Fruit fly (Drosophila melanogaster) whole organism, prepupa: ENCODE data around the gene Txl.

Experiments
- Blimp-1 ChIP-seq: fragments of 200-800 bp; sonication (Bioruptor generic); optimal IDR thresholded peaks from 3 replicates; lab custom pipeline; 2017; ENCODE audit warnings: missing biosample characterization, missing genetic modification characterization, mild to moderate bottlenecking, moderate library complexity, missing genetic modification reagents
- CG10631 ChIP-seq: fragments of 200-800 bp; sonication (Bioruptor generic); optimal IDR thresholded peaks from 2 replicates; lab custom pipeline; 2016; ENCODE audit warnings: missing biosample characterization, missing genetic modification characterization
- CG11294 ChIP-seq: fragments of 200-800 bp; sonication (Bioruptor generic); IDR thresholded peaks from 2 replicates; pipeline ENCODE4 v1.3.6; 2022; ENCODE audit warnings: missing biosample characterization, missing genetic modification characterization
- CG15336 ChIP-seq: fragments of 200-800 bp; sonication (Bioruptor generic); IDR thresholded peaks from 2 replicates; pipeline ENCODE4 v1.3.6; 2022; ENCODE audit warnings: missing biosample characterization, missing genetic modification characterization
- CG1621 ChIP-seq: fragments of 200-800 bp; sonication (Bioruptor generic); optimal IDR thresholded peaks from 3 replicates; lab custom pipeline; 2018; ENCODE audit warnings: missing biosample characterization, mild to moderate bottlenecking, missing genetic modification characterization
- CG16779 ChIP-seq: fragments of 200-800 bp; sonication (Bioruptor generic); optimal IDR thresholded peaks from 3 replicates; lab custom pipeline; 2017; ENCODE audit warnings: missing biosample characterization, mild to moderate bottlenecking, missing genetic modification characterization
- CG31627 ChIP-seq: fragments of 200-800 bp; sonication (Bioruptor generic); optimal IDR thresholded peaks from 3 replicates; lab custom pipeline; 2016; ENCODE audit warnings: missing biosample characterization, missing genetic modification characterization
- CG32006 ChIP-seq: fragments of 200-800 bp; sonication (Bioruptor generic); optimal IDR thresholded peaks from 3 replicates; lab custom pipeline; 2017; ENCODE audit warnings: missing biosample characterization, mild to moderate bottlenecking, missing genetic modification characterization
- CG34406 ChIP-seq: fragments of 200-800 bp; sonication (Bioruptor generic); optimal IDR thresholded peaks from 3 replicates; lab custom pipeline; 2016; ENCODE audit warnings: missing biosample characterization, missing genetic modification characterization
- CG6792 ChIP-seq: fragments of 200-800 bp; sonication (Bioruptor generic); optimal IDR thresholded peaks from 3 replicates; lab custom pipeline; 2016; ENCODE audit warnings: missing biosample characterization, missing genetic modification characterization
- CG8119 ChIP-seq: fragments of 200-800 bp; sonication (Bioruptor generic); IDR thresholded peaks from 3 replicates; pipeline ENCODE4 v1.3.6; 2022; ENCODE audit warnings: missing biosample characterization, missing genetic modification characterization
- CG8632 ChIP-seq: fragments of 200-800 bp; sonication (Bioruptor generic); optimal IDR thresholded peaks from 3 replicates; lab custom pipeline; 2016; ENCODE audit warnings: missing biosample characterization, missing genetic modification characterization
- Eip78C ChIP-seq: fragments of 200-800 bp; sonication (Bioruptor generic); peaks from one replicate; lab custom pipeline; 2016; ENCODE audit warnings: missing biosample characterization, missing genetic modification characterization
- Ets21C ChIP-seq: fragments of 200-800 bp; sonication (Bioruptor generic); optimal IDR thresholded peaks from 3 replicates; lab custom pipeline; 2016; ENCODE audit warnings: missing biosample characterization, missing genetic modification characterization
- Ets96B ChIP-seq: fragments of 200-800 bp; optimal IDR thresholded peaks from 2 replicates; lab custom pipeline; 2019; ENCODE audit warnings: missing biosample characterization, mild to moderate bottlenecking, missing genetic modification characterization, moderate library complexity
- Gug ChIP-seq: fragments of 200-800 bp; sonication (Bioruptor generic); IDR thresholded peaks from 2 replicates; pipeline ENCODE4 v1.3.6; 2022; ENCODE audit warnings: missing biosample characterization, missing genetic modification characterization
- Hr4 ChIP-seq: fragments of 200-800 bp; sonication (Bioruptor generic); optimal IDR thresholded peaks from 3 replicates; lab custom pipeline; 2016; ENCODE audit warnings: missing biosample characterization, missing genetic modification characterization
- Met ChIP-seq: fragments of 200-800 bp; sonication (Bioruptor generic); optimal IDR thresholded peaks from 3 replicates; lab custom pipeline; 2016; ENCODE audit warnings: missing biosample characterization, missing genetic modification characterization
- OdsH ChIP-seq: fragments of 200-800 bp; sonication (Bioruptor generic); optimal IDR thresholded peaks from 3 replicates; lab custom pipeline; 2016; ENCODE audit warnings: missing biosample characterization, missing genetic modification characterization
- Smox ChIP-seq: fragments of 200-800 bp; sonication (Bioruptor generic); optimal IDR thresholded peaks from 3 replicates; lab custom pipeline; 2016; ENCODE audit warnings: missing biosample characterization, missing genetic modification characterization
- Sox102F ChIP-seq: fragments of 200-800 bp; sonication (Bioruptor generic); optimal IDR thresholded peaks from 2 replicates; lab custom pipeline; 2016; ENCODE audit warnings: missing biosample characterization, mild to moderate bottlenecking, missing genetic modification characterization
- Sox14 ChIP-seq: fragments of 200-800 bp; sonication (Bioruptor generic); optimal IDR thresholded peaks from 3 replicates; lab custom pipeline; 2016; ENCODE audit warnings: missing biosample characterization, missing genetic modification characterization
- Sox15 ChIP-seq: fragments of 200-800 bp; sonication (Bioruptor generic); optimal IDR thresholded peaks from 3 replicates; lab custom pipeline; 2016; ENCODE audit warnings: missing biosample characterization, missing genetic modification characterization
- acj6 ChIP-seq: fragments of 200-800 bp; sonication (Bioruptor generic); optimal IDR thresholded peaks from 3 replicates; lab custom pipeline; 2016; ENCODE audit warnings: missing biosample characterization, missing genetic modification characterization
- dac ChIP-seq: fragments of 200-800 bp; sonication (Bioruptor generic); optimal IDR thresholded peaks from 2 replicates; lab custom pipeline; 2017; ENCODE audit warnings: missing biosample characterization, mild to moderate bottlenecking, missing genetic modification characterization
- dsx ChIP-seq: fragments of 200-800 bp; optimal IDR thresholded peaks from 3 replicates; lab custom pipeline; 2019; ENCODE audit warnings: missing biosample characterization, mild to moderate bottlenecking, missing genetic modification characterization, moderate library complexity; ENCODE audit not compliant: poor library complexity, severe bottlenecking
- esn ChIP-seq: fragments of 200-800 bp; sonication (Bioruptor generic); optimal IDR thresholded peaks from 2 replicates; lab custom pipeline; 2016; ENCODE audit warnings: missing biosample characterization, mild to moderate bottlenecking, missing genetic modification characterization, moderate library complexity
- fd59A ChIP-seq: fragments of 200-800 bp; sonication (Bioruptor generic); optimal IDR thresholded peaks from 2 replicates; lab custom pipeline; 2017; ENCODE audit warnings: missing biosample characterization, mild to moderate bottlenecking, missing genetic modification characterization, missing genetic modification reagents
- fkh ChIP-seq: fragments of 200-800 bp; sonication (Bioruptor generic); optimal IDR thresholded peaks from 3 replicates; lab custom pipeline; 2017; ENCODE audit warnings: missing biosample characterization, mild to moderate bottlenecking, missing genetic modification characterization, moderate library complexity
- net ChIP-seq: fragments of 200-800 bp; sonication (Bioruptor generic); optimal IDR thresholded peaks from 3 replicates; lab custom pipeline; 2016; ENCODE audit warnings: missing biosample characterization, missing genetic modification characterization
- salr ChIP-seq, 2 experiments: fragments of 200-800 bp; sonication (Bioruptor generic); optimal IDR thresholded peaks; 3 replicates each; lab custom pipeline; 2016 to 2018; ENCODE audit warnings: missing biosample characterization in 2 of 2, missing genetic modification characterization in 2 of 2, mild to moderate bottlenecking in 1 of 2
- spab ChIP-seq: fragments of 200-800 bp; sonication (Bioruptor generic); optimal IDR thresholded peaks from 2 replicates; lab custom pipeline; 2017; ENCODE audit warnings: missing biosample characterization, mild to moderate bottlenecking, missing genetic modification characterization, missing genetic modification reagents
- svp ChIP-seq: fragments of 200-800 bp; sonication (Bioruptor generic); peaks from one replicate; lab custom pipeline; 2016; ENCODE audit warnings: missing biosample characterization, missing genetic modification characterization
- vri ChIP-seq: fragments of 200-800 bp; sonication (Bioruptor generic); optimal IDR thresholded peaks from 3 replicates; lab custom pipeline; 2016; ENCODE audit warnings: missing biosample characterization, mild to moderate bottlenecking, missing genetic modification characterization

The Txl gene

dm6 chr3L:5779476-5780401 is 14.1 kb downstream of the Txl start, which contains the start of the genes Myt1, PGRP-LD and Pmi:
Gene Myt1, minus strand, starts transcription at chr3L:5779591.
Gene PGRP-LD, plus strand, starts transcription at chr3L:5780051.
Gene Pmi, plus strand, starts transcription at chr3L:5780051.
- TF ChIP-seq CG1621 (no peak), net (no peak), Sox14 (GFP tag; lab: Kevin White, UChicago) (peak; percentile 75), spab (no peak), vri (peak; percentile 53), svp (peak; percentile 86), esn (peak; percentile 25)

dm6 chr3L:5785237-5786062 is 19.8 kb downstream of the Txl start:
- 0 out of 2 replicates have a peak, but pooled peaks have one; percentile 37 for TF ChIP-seq CG15336 (GFP tag; lab: Robert Waterston, UW)
- no peak for TF ChIP-seq Ets96B (tag; lab: Kevin White, UChicago)
- TF ChIP-seq Smox: no peak
- TF ChIP-seq Eip78C (GFP tag; lab: Kevin White, UChicago): peak; percentile 65
- TF ChIP-seq fkh (GFP tag; lab: Kevin White, UChicago): peak; percentile 44
- no peak for TF ChIP-seq vri
- TF ChIP-seq CG8119 (GFP tag; lab: Robert Waterston, UW): peak; percentile 29; the same call in 1 of the 3 replicates
- TF ChIP-seq, all 60 proteins: peak for 4

dm6 chr3L:5786604-5787003 is 21.0 kb downstream of the Txl start, which contains the start of gene Cralbp:
Gene Cralbp, minus strand, starts transcription at chr3L:5786718.
- TF ChIP-seq salr (GFP tag; optimal IDR thresholded peaks at IDR 0.05; lab: Kevin White, UChicago): no peak
- no peak for TF ChIP-seq CG6792 (GFP tag; lab: Kevin White, UChicago)
- peak; percentile 51 for TF ChIP-seq Blimp-1 (GFP tag; lab: Kevin White, UChicago)
- TF ChIP-seq CG34406: no peak
- TF ChIP-seq esn: no peak
- TF ChIP-seq CG8632 (GFP tag; lab: Kevin White, UChicago): no peak

dm6 chr3L:5787476-5787875 is 21.8 kb downstream of the Txl start:
- TF ChIP-seq CG15336 (GFP tag; lab: Robert Waterston, UW) (no peak), OdsH (GFP tag; lab: Kevin White, UChicago) (no peak), Ets96B (tag; lab: Kevin White, UChicago) (no peak)
- TF ChIP-seq, all 60 proteins: peak for 0

- TF ChIP-seq CG16779 (no peak), Sox15 (GFP tag; lab: Kevin White, UChicago) (no peak), fd59A (no peak), dsx (GFP tag; lab: Kevin White, UChicago) (no peak), acj6 (GFP tag; lab: Kevin White, UChicago) (no peak), dac (GFP tag; lab: Kevin White, UChicago) (no peak), CG10631 (no peak), CG31627 (no peak), CG11294 (GFP tag; lab: Robert Waterston, UW) (no peak), CG8119 (GFP tag; lab: Robert Waterston, UW) (no peak), Hr4 (GFP tag; lab: Kevin White, UChicago) (no peak), Ets21C (GFP tag; lab: Kevin White, UChicago) (no peak), CG34406 (no peak), Sox14 (GFP tag; lab: Kevin White, UChicago) (no peak), Sox102F (GFP tag; lab: Kevin White, UChicago) (no peak), Met (GFP tag; lab: Kevin White, UChicago) (no peak), Gug (GFP tag; lab: Robert Waterston, UW) (no peak), CG32006 (no peak)
These were observed 23.2 kb downstream of the Txl start for dm6 chr3L:5788823-5789222.
